Fruit fly (Drosophila melanogaster): ENCODE results near the gene CG31626.

dm6 chr2L:21197178-21197577 lies 39.4 kb downstream of the CG31626 start:
- no peak for TF ChIP-seq CG9705 (GFP tag; optimal IDR thresholded peaks at IDR 0.05)
- TF ChIP-seq pan (optimal IDR thresholded peaks at IDR 0.05): no peak
- no peak for TF ChIP-seq Jra (GFP tag; optimal IDR thresholded peaks at IDR 0.05)
- no peak for TF ChIP-seq GATAd (GFP tag; optimal IDR thresholded peaks at IDR 0.05)
- TF ChIP-seq fru (GFP tag; optimal IDR thresholded peaks at IDR 0.05): peak; percentile 13

Measured in whole organism, wandering third instar larva.